Worm (Caenorhabditis elegans) whole organism, midembryonic: ENCODE results near the gene daf-22.

ENCODE experiments used
- cog-1 ChIP-seq: sonication (generic microtip); optimal IDR thresholded peaks from 2 replicates; lab custom pipeline; 2016; ENCODE audit warnings: missing genetic modification characterization, missing compliant biosample characterization
- ztf-29 ChIP-seq: fragments of 200-800 bp; sonication (Bioruptor generic); IDR thresholded peaks from 2 replicates; pipeline ENCODE4 v1.3.6; 2022; ENCODE audit warnings: missing genetic modification reagents, missing genetic modification characterization, missing compliant biosample characterization

ce11 chrII:12473406-12473805, 47.9 kb upstream of the daf-22 start, which contains the start of gene srg-17:
- TF ChIP-seq cog-1 (tag; lab: Kevin White, UChicago) (no peak), ztf-29 (no peak)
